Fruit fly (Drosophila melanogaster): ENCODE results near the gene CG10512.

DNA sequence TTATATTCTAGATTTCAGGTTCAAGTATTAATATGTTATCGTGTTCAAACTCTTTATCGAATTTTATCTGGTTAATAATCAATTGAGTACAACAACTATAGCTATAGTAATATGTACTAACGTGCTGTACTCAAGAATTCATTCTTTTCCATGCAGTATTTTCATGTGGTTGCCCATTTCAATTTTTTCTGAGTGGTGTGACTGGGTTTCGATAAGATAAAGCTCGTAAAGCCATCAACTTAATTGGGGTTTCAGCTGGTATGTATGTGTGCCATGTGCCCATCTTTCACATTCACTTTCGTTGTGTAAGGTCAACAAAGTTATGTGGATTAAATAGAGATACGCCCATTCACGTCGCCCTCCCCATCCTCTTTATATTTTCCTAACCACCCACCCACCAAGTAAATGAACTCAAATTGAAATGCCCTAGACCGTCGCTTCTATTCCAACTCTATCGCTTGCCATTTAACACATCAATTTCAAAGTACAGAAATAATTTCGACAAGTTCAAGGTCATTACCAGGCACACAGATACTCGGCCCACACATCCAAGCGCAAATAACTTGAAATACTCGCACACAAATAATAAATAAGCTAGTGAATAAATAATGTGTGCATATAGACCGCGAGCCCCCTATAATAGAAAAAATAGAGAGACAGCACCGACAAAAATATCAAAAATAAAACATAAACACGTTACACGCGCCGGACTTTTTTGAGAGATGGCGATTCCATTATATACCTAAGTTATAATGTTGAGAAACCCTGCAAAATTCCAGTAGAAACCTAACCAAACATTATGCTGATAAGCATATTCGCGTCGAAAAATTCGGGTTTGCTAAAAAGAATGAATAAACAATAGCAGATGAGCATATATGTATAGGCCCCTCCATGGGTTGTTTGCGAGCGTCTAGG is 2.1 kb downstream of the CG10512 start:
- TF ChIP-seq Sin3A (optimal IDR thresholded peaks at IDR 0.05) (no peak), h (optimal IDR thresholded peaks at IDR 0.05) (no peak), ttk (optimal IDR thresholded peaks at IDR 0.05) (no peak), psq (optimal IDR thresholded peaks at IDR 0.05) (no peak), Myc (optimal IDR thresholded peaks at IDR 0.05) (no peak), insv (optimal IDR thresholded peaks at IDR 0.05) (no peak)
